Fruit fly (Drosophila melanogaster) whole organism: ENCODE measurements around the gene Inx3.

Experiments used
- Dll ChIP-seq: fragments of >200 bp; optimal IDR thresholded peaks from 2 replicates; lab custom pipeline; 2017
- EcR ChIP-seq, 2 experiments: fragments of >200 bp; optimal IDR thresholded peaks; 2 replicates each; lab custom pipeline; 2017; ENCODE audit warnings: missing biosample characterization in 2 of 2, missing genetic modification characterization in 2 of 2, missing genetic modification reagents in 2 of 2
- pan ChIP-seq: fragments of >200 bp; optimal IDR thresholded peaks from 2 replicates; lab custom pipeline; 2017
- psq ChIP-seq: fragments of >200 bp; optimal IDR thresholded peaks from 2 replicates; lab custom pipeline; 2017
- usp ChIP-seq: fragments of >200 bp; optimal IDR thresholded peaks from 2 replicates; lab custom pipeline; 2017; ENCODE audit warnings: missing biosample characterization, missing genetic modification characterization, mixed read lengths

- TF ChIP-seq psq (lab: Kevin White, UChicago) (no peak), EcR (GFP tag; optimal IDR thresholded peaks at IDR 0.05; lab: Kevin White, UChicago) (no peak), Dll (lab: Kevin White, UChicago) (no peak), pan (lab: Kevin White, UChicago) (no peak), usp (GFP tag; lab: Kevin White, UChicago) (no peak)
These were observed 13.3 kb upstream of the Inx3 start, which contains the start of gene Nepl17 for dm6 chr3R:28872605-28873004.
